Worm (Caenorhabditis elegans) whole organism, young adult: Measurements from ENCODE around the gene F38E1.10.

Experiments used
- B0035.1 ChIP-seq: sonication (generic microtip); optimal IDR thresholded peaks from 2 replicates; lab custom pipeline; 2016; ENCODE audit warnings: missing genetic modification characterization, mild to moderate bottlenecking, missing compliant biosample characterization, missing genotype, missing genetic modification reagents
- C17E4.6 ChIP-seq: fragments of 200-800 bp; sonication (Bioruptor generic); IDR thresholded peaks from 2 replicates; pipeline ENCODE4 v1.3.6; 2022; ENCODE audit warnings: missing genetic modification reagents, missing genetic modification characterization, missing compliant biosample characterization
- D2030.7 ChIP-seq: fragments of 200-800 bp; sonication (Bioruptor generic); IDR thresholded peaks from 2 replicates; pipeline ENCODE4 v1.3.6; 2022; ENCODE audit warnings: missing genetic modification reagents, missing genetic modification characterization, missing compliant biosample characterization
- F10E7.11 ChIP-seq: sonication (generic microtip); optimal IDR thresholded peaks from 2 replicates; lab custom pipeline; 2017; ENCODE audit warnings: mild to moderate bottlenecking, missing genetic modification characterization, moderate library complexity, missing compliant biosample characterization
- F22D6.2 ChIP-seq: sonication (generic microtip); optimal IDR thresholded peaks from 2 replicates; lab custom pipeline; 2016; ENCODE audit warnings: mild to moderate bottlenecking, missing genetic modification characterization, missing compliant biosample characterization
- F23B12.7 ChIP-seq: sonication (generic microtip); optimal IDR thresholded peaks from 2 replicates; lab custom pipeline; 2017; ENCODE audit warnings: missing genetic modification characterization, mild to moderate bottlenecking, missing compliant biosample characterization, antibody characterized with exemption, moderate library complexity; ENCODE audit not compliant: insufficient read depth
- F33H1.4 ChIP-seq: fragments of 200-800 bp; sonication (Bioruptor generic); IDR thresholded peaks from 2 replicates; pipeline ENCODE4 v1.3.6; 2022; ENCODE audit warnings: missing genetic modification reagents, missing genetic modification characterization, missing compliant biosample characterization
- F37B4.10 ChIP-seq: fragments of 200-800 bp; sonication (Bioruptor generic); IDR thresholded peaks from 2 replicates; pipeline ENCODE4 v1.3.6; 2022; ENCODE audit warnings: missing genetic modification characterization, missing compliant biosample characterization
- F49E8.2 ChIP-seq: sonication (generic microtip); optimal IDR thresholded peaks from 3 replicates; lab custom pipeline; 2017; ENCODE audit warnings: missing genetic modification characterization, mild to moderate bottlenecking, missing compliant biosample characterization, antibody characterized with exemption, moderate library complexity; ENCODE audit not compliant: insufficient read depth
- K12H6.12 ChIP-seq: fragments of 200-800 bp; sonication (Bioruptor generic); optimal IDR thresholded peaks from 2 replicates; lab custom pipeline; 2018; ENCODE audit warnings: mild to moderate bottlenecking, missing genetic modification characterization, missing compliant biosample characterization
- T07F8.4 ChIP-seq: sonication (generic microtip); optimal IDR thresholded peaks from 2 replicates; lab custom pipeline; 2016; ENCODE audit warnings: mild to moderate bottlenecking, missing genetic modification characterization, moderate library complexity, missing compliant biosample characterization
- Y53F4B.3 ChIP-seq: fragments of 200-800 bp; sonication (Bioruptor generic); IDR thresholded peaks from 2 replicates; pipeline ENCODE4 v1.3.6; 2022; ENCODE audit warnings: missing genetic modification reagents, missing genetic modification characterization, missing compliant biosample characterization
- Y53G8AR.9 ChIP-seq: fragments of 200-800 bp; sonication (Bioruptor generic); conservative IDR thresholded peaks from 2 replicates; pipeline ENCODE4 v1.3.6; 2022; ENCODE audit warnings: missing genetic modification reagents, missing genetic modification characterization, missing compliant biosample characterization
- Y79H2A.3 ChIP-seq: fragments of 200-800 bp; sonication (Bioruptor generic); conservative IDR thresholded peaks from 2 replicates; pipeline ENCODE4 v1.3.6; 2022; ENCODE audit warnings: missing genetic modification reagents, missing genetic modification characterization, missing compliant biosample characterization
- aptf-2 ChIP-seq: fragments of 200-800 bp; sonication (Bioruptor generic); conservative IDR thresholded peaks from 2 replicates; pipeline ENCODE4 v1.3.6; 2022; ENCODE audit warnings: missing genetic modification reagents, missing genetic modification characterization, missing compliant biosample characterization
- aptf-3 ChIP-seq: fragments of 200-800 bp; sonication (Bioruptor generic); IDR thresholded peaks from 2 replicates; pipeline ENCODE4 v1.3.6; 2022; ENCODE audit warnings: missing genetic modification characterization, missing compliant biosample characterization
- attf-3 ChIP-seq: fragments of 200-800 bp; sonication (Bioruptor generic); conservative IDR thresholded peaks from 2 replicates; pipeline ENCODE4 v1.3.6; 2022; ENCODE audit warnings: missing genetic modification reagents, missing genetic modification characterization, missing compliant biosample characterization
- bed-2 ChIP-seq: fragments of 200-800 bp; sonication (Bioruptor generic); IDR thresholded peaks from 2 replicates; pipeline ENCODE4 v1.3.6; 2022; ENCODE audit warnings: missing genetic modification reagents, missing genetic modification characterization, missing compliant biosample characterization
- ceh-27 ChIP-seq: fragments of 200-800 bp; sonication (Bioruptor generic); optimal IDR thresholded peaks from 2 replicates; lab custom pipeline; 2018; ENCODE audit warnings: mild to moderate bottlenecking, missing genetic modification characterization, moderate library complexity, missing compliant biosample characterization
- ceh-79 ChIP-seq: sonication (generic microtip); optimal IDR thresholded peaks from 2 replicates; lab custom pipeline; 2017; ENCODE audit warnings: mild to moderate bottlenecking, missing genetic modification characterization, missing compliant biosample characterization
- chd-7 ChIP-seq: sonication (generic microtip); optimal IDR thresholded peaks from 2 replicates; lab custom pipeline; 2016; ENCODE audit warnings: mild to moderate bottlenecking, missing genetic modification characterization, moderate library complexity, missing compliant biosample characterization
- die-1 ChIP-seq: sonication (generic microtip); optimal IDR thresholded peaks from 2 replicates; lab custom pipeline; 2016; ENCODE audit warnings: missing genotype, mild to moderate bottlenecking, missing genetic modification characterization, missing compliant biosample characterization
- dox-1 ChIP-seq: fragments of 200-800 bp; sonication (Bioruptor generic); IDR thresholded peaks from 2 replicates; pipeline ENCODE4 v1.3.6; 2022; ENCODE audit warnings: missing genetic modification reagents, missing genetic modification characterization, missing compliant biosample characterization
- dpff-1 ChIP-seq: sonication (generic microtip); optimal IDR thresholded peaks from 2 replicates; lab custom pipeline; 2017; ENCODE audit warnings: mild to moderate bottlenecking, missing genetic modification characterization, missing compliant biosample characterization
- dpl-1 ChIP-seq: fragments of 150-350 bp; optimal IDR thresholded peaks from 2 replicates; lab custom pipeline; 2014; ENCODE audit warnings: missing biosample characterization, missing genetic modification reagents, missing genetic modification characterization
- efl-1 ChIP-seq: fragments of 150-350 bp; optimal IDR thresholded peaks from 2 replicates; lab custom pipeline; 2014; ENCODE audit warnings: missing biosample characterization, missing genetic modification reagents, missing genetic modification characterization
- egl-18 ChIP-seq: fragments of 200-800 bp; sonication (Bioruptor generic); IDR thresholded peaks from 2 replicates; pipeline ENCODE4 v1.3.6; 2022; ENCODE audit warnings: missing genetic modification reagents, missing genetic modification characterization, missing compliant biosample characterization
- ekl-4 ChIP-seq: fragments of 200-800 bp; sonication (Bioruptor generic); IDR thresholded peaks from 2 replicates; pipeline ENCODE4 v1.3.6; 2022; ENCODE audit warnings: missing genetic modification reagents, missing genetic modification characterization, missing compliant biosample characterization
- fkh-3 ChIP-seq: sonication (generic microtip); optimal IDR thresholded peaks from 2 replicates; lab custom pipeline; 2016; ENCODE audit warnings: mild to moderate bottlenecking, missing genetic modification characterization, missing compliant biosample characterization
- gei-17 ChIP-seq: fragments of 200-800 bp; sonication (Bioruptor generic); optimal IDR thresholded peaks from 2 replicates; lab custom pipeline; 2018; ENCODE audit warnings: mild to moderate bottlenecking, missing genetic modification characterization, missing compliant biosample characterization
- him-1 ChIP-seq: sonication (generic microtip); optimal IDR thresholded peaks from 2 replicates; lab custom pipeline; 2016; ENCODE audit warnings: missing genotype, missing genetic modification reagents, missing genetic modification characterization, missing compliant biosample characterization
- hrde-1 ChIP-seq: sonication (generic microtip); optimal IDR thresholded peaks from 2 replicates; lab custom pipeline; 2016; ENCODE audit warnings: missing genetic modification characterization, mild to moderate bottlenecking, missing compliant biosample characterization, moderate library complexity, missing genotype, missing genetic modification reagents, borderline replicate concordance
- lin-35 ChIP-seq, 3 experiments: fragments of 150-350 bp in 2 of 3; sonication (generic microtip) in 1 of 3; optimal IDR thresholded peaks; 2 replicates each; lab custom pipeline; 2014 to 2018; ENCODE audit warnings: missing biosample characterization in 3 of 3, missing genetic modification characterization in 3 of 3, missing genetic modification reagents in 3 of 3
- lin-54 ChIP-seq: fragments of 200-800 bp; sonication (Bioruptor generic); optimal IDR thresholded peaks from 2 replicates; lab custom pipeline; 2018; ENCODE audit warnings: mild to moderate bottlenecking, missing genetic modification characterization, missing compliant biosample characterization
- lsl-1 ChIP-seq: fragments of 200-800 bp; sonication (Bioruptor generic); optimal IDR thresholded peaks from 2 replicates; lab custom pipeline; 2018; ENCODE audit warnings: mild to moderate bottlenecking, missing genetic modification characterization, moderate library complexity, missing compliant biosample characterization
- lsy-27 ChIP-seq: sonication (generic microtip); optimal IDR thresholded peaks from 2 replicates; lab custom pipeline; 2017; ENCODE audit warnings: missing genetic modification characterization, mild to moderate bottlenecking, missing compliant biosample characterization, antibody characterized with exemption, missing genotype, borderline replicate concordance; ENCODE audit not compliant: insufficient read depth
- madf-8 ChIP-seq: fragments of 200-800 bp; sonication (Bioruptor generic); conservative IDR thresholded peaks from 2 replicates; pipeline ENCODE4 v1.3.6; 2022; ENCODE audit warnings: missing genetic modification reagents, missing genetic modification characterization, missing compliant biosample characterization
- mel-28 ChIP-seq: sonication (generic microtip); optimal IDR thresholded peaks from 2 replicates; lab custom pipeline; 2016; ENCODE audit warnings: borderline replicate concordance, mild to moderate bottlenecking, missing genetic modification characterization, missing compliant biosample characterization
- nhr-120 ChIP-seq: fragments of 200-800 bp; sonication (Bioruptor generic); IDR thresholded peaks from 2 replicates; pipeline ENCODE4 v1.3.6; 2022; ENCODE audit warnings: missing genetic modification characterization, missing compliant biosample characterization
- pbrm-1 ChIP-seq: fragments of 200-800 bp; sonication (Bioruptor generic); IDR thresholded peaks from 2 replicates; pipeline ENCODE4 v1.3.6; 2022; ENCODE audit warnings: missing genetic modification reagents, missing genetic modification characterization, missing compliant biosample characterization
- rcor-1 ChIP-seq: fragments of 200-800 bp; sonication (Bioruptor generic); IDR thresholded peaks from 2 replicates; pipeline ENCODE4 v1.3.6; 2022; ENCODE audit warnings: missing genetic modification reagents, missing genetic modification characterization, missing compliant biosample characterization
- repo-1 ChIP-seq: sonication (generic microtip); optimal IDR thresholded peaks from 2 replicates; lab custom pipeline; 2017; ENCODE audit warnings: mild to moderate bottlenecking, missing genetic modification characterization, missing compliant biosample characterization
- snpc-3.4 ChIP-seq: sonication (generic microtip); optimal IDR thresholded peaks from 2 replicates; lab custom pipeline; 2017; ENCODE audit warnings: missing genetic modification characterization, mild to moderate bottlenecking, missing compliant biosample characterization, antibody characterized with exemption, moderate library complexity, missing genotype, missing genetic modification reagents
- unc-130 ChIP-seq: sonication (generic microtip); optimal IDR thresholded peaks from 2 replicates; lab custom pipeline; 2016; ENCODE audit warnings: missing genetic modification reagents, missing genetic modification characterization, missing compliant biosample characterization
- xnd-1 ChIP-seq: sonication (generic microtip); optimal IDR thresholded peaks from 2 replicates; lab custom pipeline; 2016; ENCODE audit warnings: missing genotype, missing genetic modification reagents, missing genetic modification characterization, missing compliant biosample characterization
- ztf-26 ChIP-seq: sonication (generic microtip); optimal IDR thresholded peaks from 2 replicates; lab custom pipeline; 2017; ENCODE audit warnings: missing genetic modification characterization, missing compliant biosample characterization
- ztf-3 ChIP-seq: fragments of 200-800 bp; sonication (Bioruptor generic); optimal IDR thresholded peaks from 2 replicates; lab custom pipeline; 2018; ENCODE audit warnings: mild to moderate bottlenecking, missing genetic modification characterization, missing compliant biosample characterization

Gene F38E1.10

DNA sequence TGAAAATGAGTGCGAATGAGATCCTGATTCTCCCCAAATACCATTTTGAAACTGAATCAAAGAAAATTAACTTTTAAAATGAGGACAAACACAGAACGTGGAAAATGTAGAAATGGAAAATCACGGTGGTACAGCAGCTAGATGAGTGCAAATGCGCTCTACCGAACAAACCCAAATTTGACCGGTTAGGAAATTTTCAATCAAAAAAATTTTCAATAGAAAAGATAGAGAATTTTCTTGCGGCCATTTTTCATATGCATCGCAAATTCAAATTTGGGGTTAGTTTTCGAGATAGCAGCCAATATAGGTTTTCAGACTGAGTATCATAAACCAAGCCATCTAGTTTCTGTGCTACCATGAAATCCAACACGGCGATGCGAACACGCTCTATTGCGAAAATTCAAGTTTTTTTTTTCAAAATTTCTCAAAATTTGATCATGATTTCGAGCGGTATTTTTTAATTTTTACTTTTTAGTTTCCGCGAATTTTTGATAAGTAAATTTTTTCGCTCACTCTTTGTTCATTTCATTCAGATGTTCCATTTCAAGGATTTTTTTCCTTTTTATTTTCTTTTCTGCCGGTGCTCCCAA, 38.2 kb upstream of the F38E1.10 start, which contains the start of gene vha-18 (continued):
- peak; percentile 79 for TF ChIP-seq attf-3 (GFP tag; lab: Robert Waterston, UW)
- TF ChIP-seq T07F8.4 (tag; lab: Kevin White, UChicago) = no peak
- peak; percentile 74; the same call in 1 of the 2 replicates for TF ChIP-seq pbrm-1
- TF ChIP-seq mel-28 (tag; lab: Kevin White, UChicago) = no peak
- no peak for TF ChIP-seq ceh-79 (tag; lab: Kevin White, UChicago)
- no peak for TF ChIP-seq ztf-26
- TF ChIP-seq dox-1 (GFP tag; lab: Robert Waterston, UW) = peak; percentile 92
- no peak for TF ChIP-seq nhr-120 (GFP tag; lab: Robert Waterston, UW)
- no peak for TF ChIP-seq ztf-3 (GFP tag; lab: Kevin White, UChicago)
- no peak for TF ChIP-seq aptf-3 (GFP tag; lab: Robert Waterston, UW)
- no peak for TF ChIP-seq fkh-3 (tag; lab: Kevin White, UChicago)
- TF ChIP-seq F37B4.10 (GFP tag; lab: Robert Waterston, UW) = no peak
- TF ChIP-seq egl-18 = no peak
- peak; percentile 39; the same call in 1 of the 2 replicates for TF ChIP-seq Y53F4B.3 (GFP tag; lab: Robert Waterston, UW)
- no peak for TF ChIP-seq F23B12.7 (tag; lab: Kevin White, UChicago)
- TF ChIP-seq F10E7.11 = no peak
- peak; percentile 94 for TF ChIP-seq madf-8 (GFP tag; lab: Robert Waterston, UW)
- TF ChIP-seq Y53G8AR.9 (GFP tag; lab: Robert Waterston, UW) = 0 out of 2 replicates have a peak, but pooled peaks have one; percentile 60
- TF ChIP-seq unc-130 (GFP tag; lab: Kevin White, UChicago) = peak; percentile 91
- no peak for TF ChIP-seq B0035.1 (tag; lab: Kevin White, UChicago)
- TF ChIP-seq repo-1 = no peak
- TF ChIP-seq F33H1.4 (GFP tag; lab: Robert Waterston, UW) = peak; percentile 86
- TF ChIP-seq aptf-2 (GFP tag; lab: Robert Waterston, UW) = 0 out of 2 replicates have a peak, but pooled peaks have one; percentile 45
- TF ChIP-seq K12H6.12 = no peak
- TF ChIP-seq rcor-1 (GFP tag; lab: Robert Waterston, UW) = peak; percentile 91
- TF ChIP-seq lsy-27 (tag; lab: Kevin White, UChicago) = no peak
- TF ChIP-seq D2030.7 (GFP tag; lab: Robert Waterston, UW) = peak; percentile 97
- no peak for TF ChIP-seq ceh-27 (GFP tag; lab: Kevin White, UChicago)
- peak; percentile 90 for TF ChIP-seq lin-54 (GFP tag; lab: Kevin White, UChicago)
- TF ChIP-seq him-1 (tag; lab: Kevin White, UChicago) = peak; percentile 58
- no peak for TF ChIP-seq gei-17
- peak; percentile 80; the same call in 1 of the 2 replicates for TF ChIP-seq C17E4.6 (GFP tag; lab: Robert Waterston, UW)
- TF ChIP-seq hrde-1 (tag; lab: Kevin White, UChicago) = peak; percentile 49
- no peak for TF ChIP-seq die-1 (tag; lab: Kevin White, UChicago)
- peak; percentile 87 for TF ChIP-seq xnd-1 (tag; lab: Kevin White, UChicago)
- TF ChIP-seq dpff-1 = no peak
- TF ChIP-seq F49E8.2 (tag; lab: Kevin White, UChicago) = peak; percentile 74
- peak; percentile 90 for TF ChIP-seq efl-1
- no peak for TF ChIP-seq chd-7 (tag; lab: Kevin White, UChicago)
- TF ChIP-seq dpl-1 (GFP tag; lab: Kevin White, UChicago) = peak; percentile 72
- TF ChIP-seq lsl-1 (GFP tag; lab: Kevin White, UChicago) = peak; percentile 93
- TF ChIP-seq Y79H2A.3 = peak; percentile 76; the same call in 1 of the 2 replicates
- TF ChIP-seq snpc-3.4 (tag; lab: Kevin White, UChicago) = peak; percentile 86
- TF ChIP-seq ekl-4 = peak; percentile 84
- no peak for TF ChIP-seq F22D6.2 (tag; lab: Kevin White, UChicago)
- TF ChIP-seq bed-2 (GFP tag; lab: Robert Waterston, UW) = 0 out of 2 replicates have a peak, but pooled peaks have one; percentile 45
- no peak for TF ChIP-seq lin-35 (GFP tag; optimal IDR thresholded peaks at IDR 0.05; lab: Kevin White, UChicago)
